Worm (Caenorhabditis elegans): ENCODE data around the gene egl-17.
A peak's percentile ranks its signal among the peaks of the same experiment; 100 is the strongest.

egl-17 gene

DNA sequence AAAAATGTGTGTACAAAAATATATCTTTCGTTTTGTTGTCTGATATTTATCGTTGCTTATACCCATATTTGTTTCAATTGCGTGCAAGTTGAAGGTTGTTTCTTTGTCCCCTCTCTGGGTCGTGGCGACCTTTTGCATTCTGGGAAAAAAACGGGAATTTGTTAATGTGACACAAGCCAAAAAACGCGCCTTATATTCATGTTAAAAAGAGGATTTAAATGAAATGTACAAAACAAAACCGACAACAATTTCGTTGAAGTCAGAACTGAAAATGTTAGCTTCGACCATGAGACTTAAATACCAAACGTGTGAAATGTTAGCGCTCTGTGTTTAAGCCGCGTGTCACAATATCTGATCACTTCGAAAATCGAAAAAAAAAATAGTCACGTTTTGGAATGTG is 35.0 kb downstream of the egl-17 start:
- TF ChIP-seq C06A6.2 (GFP tag; conservative IDR thresholded peaks at IDR 0.05): no peak
- TF ChIP-seq nhr-90 (tag; optimal IDR thresholded peaks at IDR 0.05): no peak
- TF ChIP-seq snpc-1.1 (tag; optimal IDR thresholded peaks at IDR 0.05; ENCODE audit: insufficient read depth): no peak
- TF ChIP-seq lin-26 (GFP tag; IDR thresholded peaks at IDR 0.05): no peak

DNA sequence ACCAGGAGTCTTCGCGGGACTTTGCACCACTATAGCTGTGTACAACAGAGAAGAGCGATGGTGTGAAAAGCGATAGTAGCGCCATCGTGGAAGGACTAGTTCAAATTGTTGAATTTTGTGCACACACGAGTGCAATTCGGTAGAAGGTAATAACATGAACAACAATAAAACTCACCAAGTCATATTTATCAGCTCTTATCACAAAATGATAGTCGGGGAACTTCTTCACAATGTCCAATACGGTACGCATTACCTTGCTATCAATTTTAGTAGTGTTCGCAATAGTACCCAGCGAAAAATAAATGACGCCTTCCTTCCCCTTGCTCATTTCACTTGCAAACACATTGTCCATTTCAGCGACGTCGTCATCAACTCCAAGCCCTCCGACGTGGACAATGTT is 38.2 kb downstream of the egl-17 start:
- TF ChIP-seq nhr-90 (tag; optimal IDR thresholded peaks at IDR 0.05) (no peak), lin-35 (GFP tag; optimal IDR thresholded peaks at IDR 0.05) (no peak), B0336.3 (GFP tag; IDR thresholded peaks at IDR 0.05) (no peak), ceh-40 (GFP tag; IDR thresholded peaks at IDR 0.05) (no peak), rec-8 (tag; optimal IDR thresholded peaks at IDR 0.05) (no peak), rpc-1 (optimal IDR thresholded peaks at IDR 0.05) (no peak), rpc-1 (tag; optimal IDR thresholded peaks at IDR 0.05) (no peak), unc-130 (GFP tag; optimal IDR thresholded peaks at IDR 0.05) (no peak), F57A8.1 (GFP tag; optimal IDR thresholded peaks at IDR 0.05) (no peak), snpc-1.3 (tag; optimal IDR thresholded peaks at IDR 0.05; ENCODE audit: insufficient read depth) (no peak), ztf-26 (tag; optimal IDR thresholded peaks at IDR 0.05) (no peak), cebp-1 (GFP tag; IDR thresholded peaks at IDR 0.05) (no peak), cebp-1 (tag; optimal IDR thresholded peaks at IDR 0.05) (no peak), egl-44 (GFP tag; IDR thresholded peaks at IDR 0.05) (no peak), egl-18 (GFP tag; IDR thresholded peaks at IDR 0.05) (no peak), madf-6 (GFP tag; IDR thresholded peaks at IDR 0.05) (no peak), F10E7.11 (tag; optimal IDR thresholded peaks at IDR 0.05) (no peak), K12H6.12 (tag; optimal IDR thresholded peaks at IDR 0.05) (no peak), mxl-1 (tag; optimal IDR thresholded peaks at IDR 0.05) (no peak), F33H1.4 (GFP tag; IDR thresholded peaks at IDR 0.05) (no peak), madf-8 (GFP tag; conservative IDR thresholded peaks at IDR 0.05) (no peak), Y56A3A.18 (GFP tag; IDR thresholded peaks at IDR 0.05) (no peak)

DNA sequence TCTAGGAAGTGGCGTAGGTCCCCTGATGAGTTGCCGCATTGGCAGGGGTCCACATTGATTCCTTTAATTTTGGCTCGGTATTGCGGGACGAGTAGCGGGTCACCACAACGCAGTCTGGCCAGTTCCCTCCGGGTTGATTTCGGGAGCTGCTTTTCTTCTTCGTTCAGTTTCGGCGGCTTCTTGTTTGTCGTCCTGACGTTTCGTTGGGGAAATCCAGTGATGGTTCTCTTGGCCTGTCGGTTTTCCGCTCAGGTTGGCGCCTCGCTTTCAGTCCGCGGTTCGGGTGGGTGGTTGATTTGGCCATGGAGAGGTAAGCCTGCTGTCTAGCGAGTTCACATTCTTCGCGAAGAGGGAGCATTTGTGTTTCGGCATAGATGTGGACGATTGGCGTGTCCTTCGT is 39.3 kb downstream of the egl-17 start:
- TF ChIP-seq madf-10 (tag; optimal IDR thresholded peaks at IDR 0.05): no peak
- no peak for TF ChIP-seq F23B12.7 (tag; optimal IDR thresholded peaks at IDR 0.05; ENCODE audit: insufficient read depth)
- peak; percentile 61; the same call in 1 of the 2 replicates for TF ChIP-seq zfh-2 (GFP tag; conservative IDR thresholded peaks at IDR 0.05)
- no peak for TF ChIP-seq hlh-12 (tag; optimal IDR thresholded peaks at IDR 0.05)
- no peak for TF ChIP-seq egl-18 (GFP tag; IDR thresholded peaks at IDR 0.05)

DNA sequence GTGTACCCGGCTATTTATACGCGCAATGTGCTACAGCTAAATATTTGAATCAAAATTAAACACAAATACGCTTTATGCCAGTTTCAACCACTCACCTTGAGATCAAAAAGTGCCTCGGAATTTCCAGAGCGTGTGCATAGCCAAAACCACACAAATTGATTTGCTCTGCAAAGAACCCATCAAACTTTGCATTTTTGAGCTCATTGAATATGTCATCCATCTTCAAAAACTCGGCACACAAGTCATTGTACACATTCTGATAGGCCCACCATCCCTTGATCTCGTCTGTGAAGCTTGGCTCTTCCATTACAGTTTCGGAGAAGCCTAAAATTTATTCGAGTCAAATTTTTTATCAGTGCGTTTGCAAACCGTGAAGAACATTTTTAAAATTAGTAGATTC is 39.9 kb downstream of the egl-17 start:
- TF ChIP-seq hmg-20 (GFP tag; IDR thresholded peaks at IDR 0.05) (no peak), tbp1 (GFP tag; optimal IDR thresholded peaks at IDR 0.05) (no peak)

DNA sequence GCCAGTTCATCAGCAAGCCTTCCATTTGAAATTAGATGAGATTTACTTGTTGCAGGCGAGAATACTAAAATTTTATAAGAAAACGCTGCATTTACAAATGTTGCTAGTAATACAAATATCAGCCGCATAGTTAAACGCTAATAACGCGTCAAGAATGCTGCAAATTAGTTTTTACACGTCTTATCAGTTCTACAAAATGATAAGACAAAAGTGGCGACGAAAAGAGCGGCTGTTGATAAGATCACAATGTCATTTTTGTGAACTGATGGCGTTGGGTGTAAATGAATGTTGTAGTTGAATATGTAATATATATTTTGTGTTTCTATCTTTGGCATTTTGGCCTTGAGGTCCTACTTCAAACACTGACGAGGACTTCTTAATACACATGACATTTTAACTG is 40.5 kb downstream of the egl-17 start, which contains the start of gene ugt-46:
ugt-46 (minus strand) TSS at position 279 of the 400 bp plus-strand sequence.
- peak; percentile 70 for TF ChIP-seq nhr-80 (tag; optimal IDR thresholded peaks at IDR 0.05)
- no peak for TF ChIP-seq ceh-58 (GFP tag; IDR thresholded peaks at IDR 0.05)
- TF ChIP-seq nfya-1 (tag; optimal IDR thresholded peaks at IDR 0.05; ENCODE audit: borderline replicate concordance, insufficient read depth): no peak

Measured in whole organism, young adult.